Worm (Caenorhabditis elegans) whole organism, early embryonic: Measurements from ENCODE around the gene F54D5.7.
A peak's percentile ranks its signal among the peaks of the same experiment; 100 is the strongest.

Experiments used
- F13C5.2 ChIP-seq: sonication (generic microtip); optimal IDR thresholded peaks from 2 replicates; lab custom pipeline; 2017; ENCODE audit warnings: mild to moderate bottlenecking, missing genetic modification characterization, inconsistent platforms, missing compliant biosample characterization
- ama-1 ChIP-seq: fragments of 150-350 bp; optimal IDR thresholded peaks from 2 replicates; lab custom pipeline; 2014
- ceh-36 ChIP-seq: sonication (generic microtip); optimal IDR thresholded peaks from 2 replicates; lab custom pipeline; 2016; ENCODE audit warnings: missing genetic modification characterization, inconsistent platforms, missing compliant biosample characterization

ce11 chrII:11537606-11538016, 9.7 kb upstream of the F54D5.7 start:
- peak; percentile 98 for TF ChIP-seq ama-1 (lab: Kevin White, UChicago)
- TF ChIP-seq F13C5.2 (tag; lab: Kevin White, UChicago) = no peak
- peak; percentile 32 for TF ChIP-seq ceh-36 (tag; lab: Kevin White, UChicago)
